Worm (Caenorhabditis elegans): ENCODE measurements around the gene Y113G7B.28.

ce11 chrV:20182311-20182710, 13.5 kb upstream of the Y113G7B.28 start:
- TF ChIP-seq ama-1 (optimal IDR thresholded peaks at IDR 0.05) (no peak), alr-1 (tag; optimal IDR thresholded peaks at IDR 0.05) (no peak), nhr-237 (tag; optimal IDR thresholded peaks at IDR 0.05) (no peak), lin-13 (GFP tag; optimal IDR thresholded peaks at IDR 0.05) (no peak)
